Worm (Caenorhabditis elegans) whole organism, midembryonic: Measurements from ENCODE around the gene fbxa-67.

ENCODE experiments used
- flt-1 ChIP-seq: fragments of 200-800 bp; sonication (Bioruptor generic); IDR thresholded peaks from 2 replicates; pipeline ENCODE4 v1.3.6; 2022; ENCODE audit warnings: missing genetic modification characterization, missing compliant biosample characterization
- klf-2 ChIP-seq: fragments of 200-800 bp; sonication (Bioruptor generic); conservative IDR thresholded peaks from 2 replicates; pipeline ENCODE4 v1.3.6; 2022; ENCODE audit warnings: missing genetic modification reagents, missing genetic modification characterization, missing compliant biosample characterization
- med-1 ChIP-seq: sonication (generic microtip); optimal IDR thresholded peaks from 2 replicates; lab custom pipeline; 2017; ENCODE audit warnings: missing genetic modification characterization, mild to moderate bottlenecking, missing compliant biosample characterization, antibody characterized with exemption, missing genetic modification reagents; ENCODE audit not compliant: insufficient read depth
- tab-1 ChIP-seq: fragments of 200-800 bp; sonication (Bioruptor generic); IDR thresholded peaks from 2 replicates; pipeline ENCODE4 v1.3.6; 2022; ENCODE audit warnings: missing genetic modification characterization, missing compliant biosample characterization
- ztf-29 ChIP-seq: fragments of 200-800 bp; sonication (Bioruptor generic); IDR thresholded peaks from 2 replicates; pipeline ENCODE4 v1.3.6; 2022; ENCODE audit warnings: missing genetic modification reagents, missing genetic modification characterization, missing compliant biosample characterization

ce11 chrIII:907990-908389 is 42.5 kb downstream of the fbxa-67 start:
- no peak for TF ChIP-seq klf-2
- no peak for TF ChIP-seq tab-1 (GFP tag; lab: Robert Waterston, UW)
- no peak for TF ChIP-seq med-1
- TF ChIP-seq flt-1, result no peak
- no peak for TF ChIP-seq ztf-29
